Fruit fly (Drosophila melanogaster) whole organism, embryonic: ENCODE measurements around the gene geko.
A peak's percentile ranks its signal among the peaks of the same experiment; 100 is the strongest.

Experiments
- Adf1 ChIP-seq: fragments of 200-800 bp; sonication (Bioruptor generic); IDR thresholded peaks from 2 replicates; pipeline ENCODE4 v1.3.6; 2022; ENCODE audit warnings: missing biosample characterization, missing genetic modification characterization
- Antp ChIP-seq: fragments of 200-800 bp; sonication (Bioruptor generic); optimal IDR thresholded peaks from 3 replicates; lab custom pipeline; 2016; ENCODE audit warnings: missing biosample characterization, missing genetic modification characterization
- BEAF-32 ChIP-seq: fragments of 200-800 bp; sonication (Bioruptor generic); optimal IDR thresholded peaks from 3 replicates; lab custom pipeline; 2017; ENCODE audit warnings: missing biosample characterization, missing genetic modification characterization, mild to moderate bottlenecking, moderate library complexity, missing genetic modification reagents
- Bdp1 ChIP-seq: fragments of 200-800 bp; sonication (Bioruptor generic); optimal IDR thresholded peaks from 3 replicates; lab custom pipeline; 2016; ENCODE audit warnings: missing biosample characterization, missing genetic modification characterization
- CG10147 ChIP-seq: fragments of 200-800 bp; sonication (Bioruptor generic); optimal IDR thresholded peaks from 2 replicates; lab custom pipeline; 2019; ENCODE audit warnings: missing biosample characterization, mild to moderate bottlenecking, missing genetic modification characterization, moderate library complexity
- CG10267 ChIP-seq: fragments of 200-800 bp; sonication (Bioruptor generic); optimal IDR thresholded peaks from 2 replicates; lab custom pipeline; 2018; ENCODE audit warnings: missing biosample characterization, mild to moderate bottlenecking, missing genetic modification characterization, moderate library complexity
- CG13287 ChIP-seq: fragments of 200-800 bp; sonication (Bioruptor generic); IDR thresholded peaks from 2 replicates; pipeline ENCODE4 v1.3.6; 2022; ENCODE audit warnings: missing biosample characterization, missing genetic modification characterization; ENCODE audit not compliant: partially characterized antibody
- CG13624 ChIP-seq: fragments of 200-800 bp; sonication (Bioruptor generic); optimal IDR thresholded peaks from 2 replicates; lab custom pipeline; 2016; ENCODE audit warnings: missing biosample characterization, missing genetic modification characterization
- CG13894 ChIP-seq: fragments of 200-800 bp; sonication (Bioruptor generic); optimal IDR thresholded peaks from 3 replicates; lab custom pipeline; 2018; ENCODE audit warnings: missing biosample characterization, mild to moderate bottlenecking, missing genetic modification characterization, moderate library complexity
- CG14441 ChIP-seq: fragments of 200-800 bp; sonication (Bioruptor generic); IDR thresholded peaks from 2 replicates; pipeline ENCODE4 v1.3.6; 2022; ENCODE audit warnings: missing biosample characterization, missing genetic modification characterization
- CG15269 ChIP-seq: fragments of 200-800 bp; sonication (Bioruptor generic); optimal IDR thresholded peaks from 2 replicates; lab custom pipeline; 2018; ENCODE audit warnings: missing biosample characterization, mild to moderate bottlenecking, missing genetic modification characterization, moderate library complexity
- CG15696 ChIP-seq: fragments of 200-800 bp; sonication (Bioruptor generic); optimal IDR thresholded peaks from 2 replicates; lab custom pipeline; 2019; ENCODE audit warnings: missing biosample characterization, mild to moderate bottlenecking, missing genetic modification characterization, moderate library complexity
- CG17359 ChIP-seq: fragments of 200-800 bp; sonication (Bioruptor generic); optimal IDR thresholded peaks from 3 replicates; lab custom pipeline; 2018; ENCODE audit warnings: missing biosample characterization, mild to moderate bottlenecking, missing genetic modification characterization, moderate library complexity
- CG17912 ChIP-seq: fragments of 200-800 bp; sonication (Bioruptor generic); optimal IDR thresholded peaks from 2 replicates; lab custom pipeline; 2018; ENCODE audit warnings: missing biosample characterization, mild to moderate bottlenecking, missing genetic modification characterization
- CG1832 ChIP-seq: fragments of 200-800 bp; sonication (Bioruptor generic); optimal IDR thresholded peaks from 2 replicates; lab custom pipeline; 2017; ENCODE audit warnings: missing biosample characterization, mild to moderate bottlenecking, missing genetic modification characterization, inconsistent platforms
- CG2889 ChIP-seq: fragments of 200-800 bp; sonication (Bioruptor generic); IDR thresholded peaks from 3 replicates; pipeline ENCODE4 v1.3.6; 2022; ENCODE audit warnings: missing biosample characterization, missing genetic modification characterization
- CG31224 ChIP-seq: fragments of 200-800 bp; sonication (Bioruptor generic); IDR thresholded peaks from 2 replicates; pipeline ENCODE4 v1.3.6; 2022; ENCODE audit warnings: missing biosample characterization, missing genetic modification characterization
- CG43689 ChIP-seq: fragments of 200-800 bp; sonication (Bioruptor generic); IDR thresholded peaks from 2 replicates; pipeline ENCODE4 v1.3.6; 2022; ENCODE audit warnings: missing biosample characterization, missing genetic modification characterization
- CG4404 ChIP-seq: fragments of 200-800 bp; sonication (Bioruptor generic); IDR thresholded peaks from 2 replicates; pipeline ENCODE4 v1.3.6; 2022; ENCODE audit warnings: missing biosample characterization, missing genetic modification characterization
- CG6272 ChIP-seq: fragments of 200-800 bp; sonication (Bioruptor generic); IDR thresholded peaks from 2 replicates; pipeline ENCODE4 v1.3.6; 2022; ENCODE audit warnings: missing biosample characterization, missing genetic modification characterization
- CG9609 ChIP-seq: fragments of 200-800 bp; sonication (Bioruptor generic); optimal IDR thresholded peaks from 3 replicates; lab custom pipeline; 2016; ENCODE audit warnings: missing biosample characterization, missing genetic modification characterization
- CG9797 ChIP-seq: fragments of 200-800 bp; sonication (Bioruptor generic); optimal IDR thresholded peaks from 3 replicates; lab custom pipeline; 2018; ENCODE audit warnings: missing biosample characterization, mild to moderate bottlenecking, missing genetic modification characterization
- Dll ChIP-seq: fragments of 200-800 bp; sonication (Bioruptor generic); IDR thresholded peaks from 4 replicates; pipeline ENCODE4 v1.3.6; 2022; ENCODE audit warnings: missing biosample characterization, missing genetic modification characterization; ENCODE audit not compliant: partially characterized antibody
- Eip74EF ChIP-seq, 2 experiments: fragments of 200-800 bp in 1 of 2; fragments of >200 bp in 1 of 2; sonication (Bioruptor generic) in 1 of 2; optimal IDR thresholded peaks; 2 replicates each; lab custom pipeline; 2017 to 2019; ENCODE audit warnings: missing biosample characterization in 2 of 2, missing genetic modification characterization in 2 of 2, mild to moderate bottlenecking in 1 of 2, moderate library complexity in 1 of 2
- Neu2 ChIP-seq: fragments of 200-800 bp; sonication (Bioruptor generic); optimal IDR thresholded peaks from 3 replicates; lab custom pipeline; 2016; ENCODE audit warnings: missing biosample characterization, missing genetic modification characterization, borderline replicate concordance
- NfI ChIP-seq: fragments of 200-800 bp; sonication (Bioruptor generic); optimal IDR thresholded peaks from 3 replicates; lab custom pipeline; 2018; ENCODE audit warnings: missing biosample characterization, mild to moderate bottlenecking, missing genetic modification characterization, moderate library complexity
- Poxn ChIP-seq: fragments of 200-800 bp; sonication (Bioruptor generic); IDR thresholded peaks from 2 replicates; pipeline ENCODE4 v1.3.6; 2022; ENCODE audit warnings: missing biosample characterization, missing genetic modification characterization
- Sry-β ChIP-seq: fragments of 200-800 bp; sonication (Bioruptor generic); optimal IDR thresholded peaks from 2 replicates; lab custom pipeline; 2018; ENCODE audit warnings: missing biosample characterization, mild to moderate bottlenecking, missing genetic modification characterization, moderate library complexity
- Vsx1 ChIP-seq: fragments of 200-800 bp; sonication (Bioruptor generic); optimal IDR thresholded peaks from 2 replicates; lab custom pipeline; 2017; ENCODE audit warnings: missing biosample characterization, mild to moderate bottlenecking, missing genetic modification characterization, missing genetic modification reagents
- al ChIP-seq: fragments of 200-800 bp; sonication (Bioruptor generic); IDR thresholded peaks from 2 replicates; pipeline ENCODE4 v1.3.6; 2022; ENCODE audit warnings: missing biosample characterization, missing genetic modification characterization
- ase ChIP-seq: fragments of 200-800 bp; sonication (Bioruptor generic); IDR thresholded peaks from 3 replicates; pipeline ENCODE4 v1.3.6; 2022; ENCODE audit warnings: missing biosample characterization, missing genetic modification characterization
- ash1 ChIP-seq: fragments of 200-800 bp; sonication (Bioruptor generic); optimal IDR thresholded peaks from 2 replicates; lab custom pipeline; 2018; ENCODE audit warnings: missing biosample characterization, mild to moderate bottlenecking, missing genetic modification characterization
- bab2 ChIP-seq: fragments of 200-800 bp; sonication (Bioruptor generic); optimal IDR thresholded peaks from 2 replicates; lab custom pipeline; 2016; ENCODE audit warnings: missing biosample characterization, missing genetic modification characterization
- bcd ChIP-seq: fragments of 200-800 bp; sonication (Bioruptor generic); optimal IDR thresholded peaks from 2 replicates; lab custom pipeline; 2017; ENCODE audit warnings: missing biosample characterization, mild to moderate bottlenecking, missing genetic modification characterization
- corto ChIP-seq: fragments of 200-800 bp; sonication (Bioruptor generic); optimal IDR thresholded peaks from 2 replicates; lab custom pipeline; 2016; ENCODE audit warnings: missing biosample characterization, mild to moderate bottlenecking, missing genetic modification characterization, moderate library complexity
- cwo ChIP-seq: fragments of 200-800 bp; sonication (Bioruptor generic); optimal IDR thresholded peaks from 3 replicates; lab custom pipeline; 2017; ENCODE audit warnings: missing biosample characterization, missing genetic modification characterization, mild to moderate bottlenecking, moderate library complexity, missing genetic modification reagents
- dan ChIP-seq: fragments of 200-800 bp; sonication (Bioruptor generic); IDR thresholded peaks from 2 replicates; pipeline ENCODE4 v1.3.6; 2022; ENCODE audit warnings: missing biosample characterization, missing genetic modification characterization
- disco-r ChIP-seq: fragments of 200-800 bp; sonication (Bioruptor generic); optimal IDR thresholded peaks from 2 replicates; lab custom pipeline; 2016; ENCODE audit warnings: missing biosample characterization, missing genetic modification characterization
- fd64A ChIP-seq: fragments of 200-800 bp; sonication (Bioruptor generic); optimal IDR thresholded peaks from 3 replicates; lab custom pipeline; 2018; ENCODE audit warnings: missing biosample characterization, mild to moderate bottlenecking, missing genetic modification characterization
- ftz-f1 ChIP-seq: fragments of 200-800 bp; sonication (Bioruptor generic); optimal IDR thresholded peaks from 2 replicates; lab custom pipeline; 2016; ENCODE audit warnings: missing biosample characterization, missing genetic modification characterization
- jing ChIP-seq: fragments of 200-800 bp; sonication (Bioruptor generic); optimal IDR thresholded peaks from 2 replicates; lab custom pipeline; 2018; ENCODE audit warnings: missing biosample characterization, mild to moderate bottlenecking, missing genetic modification characterization
- mam ChIP-seq: fragments of 200-800 bp; sonication (Bioruptor generic); optimal IDR thresholded peaks from 3 replicates; lab custom pipeline; 2016; ENCODE audit warnings: missing biosample characterization, missing genetic modification characterization
- nerfin-1 ChIP-seq: fragments of 200-800 bp; sonication (Bioruptor generic); optimal IDR thresholded peaks from 3 replicates; lab custom pipeline; 2019; ENCODE audit warnings: missing biosample characterization, mild to moderate bottlenecking, missing genetic modification characterization, moderate library complexity
- repo ChIP-seq: fragments of 200-800 bp; sonication (Bioruptor generic); optimal IDR thresholded peaks from 2 replicates; lab custom pipeline; 2016; ENCODE audit warnings: missing biosample characterization, missing genetic modification characterization
- seq ChIP-seq: fragments of 200-800 bp; sonication (Bioruptor generic); IDR thresholded peaks from 2 replicates; pipeline ENCODE4 v1.3.6; 2022; ENCODE audit warnings: missing biosample characterization, missing genetic modification characterization
- sr ChIP-seq: fragments of 200-800 bp; sonication (Bioruptor generic); IDR thresholded peaks from 3 replicates; pipeline ENCODE4 v1.3.6; 2022; ENCODE audit warnings: missing biosample characterization, missing genetic modification characterization
- ssp ChIP-seq: fragments of 200-800 bp; sonication (Bioruptor generic); IDR thresholded peaks from 2 replicates; pipeline ENCODE4 v1.3.6; 2022; ENCODE audit warnings: missing biosample characterization, missing genetic modification characterization
- ttk ChIP-seq: fragments of 200-800 bp; sonication (Bioruptor generic); IDR thresholded peaks from 2 replicates; pipeline ENCODE4 v2.1.2; 2022; ENCODE audit warnings: missing biosample characterization, missing genetic modification characterization

Gene geko

DNA sequence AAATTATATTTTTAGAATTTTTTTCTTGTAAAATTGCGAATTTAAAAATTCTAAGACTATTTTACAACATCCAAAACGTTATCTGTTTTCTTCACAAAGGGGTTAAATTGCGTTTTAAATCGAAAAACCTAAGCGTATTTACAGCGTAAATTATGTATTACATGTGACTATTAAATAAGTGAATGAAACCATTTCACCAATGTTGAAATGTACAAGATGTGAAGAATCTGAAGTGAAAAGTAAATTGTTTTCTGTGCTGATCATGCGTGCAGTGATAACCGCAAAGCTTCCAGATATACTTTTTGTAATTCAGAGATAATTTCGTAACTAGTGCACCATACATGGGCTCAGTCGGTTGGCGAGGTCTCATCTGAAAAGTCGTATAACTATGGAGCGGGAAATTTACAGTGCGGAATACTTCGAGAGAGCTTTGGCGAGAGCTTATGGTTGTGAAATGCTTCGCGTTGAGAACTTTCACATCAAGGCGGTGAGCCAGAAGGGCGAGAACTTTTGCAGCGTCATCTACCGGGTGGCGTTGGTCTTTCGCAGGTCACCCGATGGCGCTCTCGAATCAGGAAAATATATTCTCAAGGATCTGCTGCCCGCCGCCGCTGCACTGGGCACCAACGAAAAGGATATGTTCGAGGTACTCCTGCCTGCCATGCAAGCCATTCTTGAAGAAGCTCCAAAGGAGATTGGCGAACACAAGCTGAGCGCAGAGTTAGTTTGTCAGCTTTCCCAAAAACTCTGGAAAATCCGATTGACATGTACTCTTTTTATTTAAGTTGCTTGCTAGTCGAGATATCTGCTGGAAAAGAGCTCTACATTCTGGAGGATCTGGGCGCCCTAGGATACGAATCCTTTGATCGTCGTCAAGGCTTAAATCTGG is 24.9 kb upstream of the geko start (continued):
- no peak; the same call in 1 of the 2 replicates for TF ChIP-seq CG13287 (GFP tag; lab: Robert Waterston, UW)
- peak; percentile 14 for TF ChIP-seq Bdp1
- peak; percentile 10 for TF ChIP-seq CG13624 (GFP tag; lab: Kevin White, UChicago)
- TF ChIP-seq dan (GFP tag; lab: Robert Waterston, UW) = no peak
- TF ChIP-seq CG9797 (GFP tag; lab: Kevin White, UChicago) = no peak
- no peak for TF ChIP-seq repo
- TF ChIP-seq CG10147 = peak; percentile 19
- TF ChIP-seq nerfin-1 (tag; lab: Kevin White, UChicago) = no peak
- no peak for TF ChIP-seq CG4404
- peak; percentile 18 for TF ChIP-seq bab2 (GFP tag; lab: Kevin White, UChicago)
- 0 out of 4 replicates have a peak, but pooled peaks have one; percentile 18 for TF ChIP-seq Dll (GFP tag; lab: Robert Waterston, UW)
- no peak for TF ChIP-seq Neu2 (GFP tag; lab: Kevin White, UChicago)
- peak; percentile 26 for TF ChIP-seq mam
- TF ChIP-seq CG10267 (tag; lab: Kevin White, UChicago) = peak; percentile 19
- TF ChIP-seq CG31224 (GFP tag; lab: Robert Waterston, UW) = 0 out of 2 replicates have a peak, but pooled peaks have one; percentile 15
- peak; percentile 37 for TF ChIP-seq NfI (GFP tag; lab: Kevin White, UChicago)
- peak; percentile 87 for TF ChIP-seq CG13894 (tag; lab: Kevin White, UChicago)
- TF ChIP-seq Antp (GFP tag; lab: Kevin White, UChicago) = peak; percentile 27
- TF ChIP-seq ftz-f1 (GFP tag; lab: Kevin White, UChicago) = peak; percentile 61
- peak; percentile 73 for TF ChIP-seq CG15269
- TF ChIP-seq fd64A (GFP tag; lab: Kevin White, UChicago) = peak; percentile 73
- no peak for TF ChIP-seq Sry-β (GFP tag; lab: Kevin White, UChicago)
- no peak for TF ChIP-seq bcd (GFP tag; lab: Kevin White, UChicago)
- TF ChIP-seq CG15696 (tag; lab: Kevin White, UChicago) = no peak
- peak; percentile 55; the same call in 1 of the 2 replicates for TF ChIP-seq ttk
- TF ChIP-seq corto = no peak
- peak in 1 of 2 experiments; percentile 66 for TF ChIP-seq Eip74EF (GFP tag; optimal IDR thresholded peaks at IDR 0.05; lab: Kevin White, UChicago)
- peak; percentile 30 for TF ChIP-seq CG17359 (tag; lab: Kevin White, UChicago)
- no peak; the same call in 2 of the 3 replicates for TF ChIP-seq sr (GFP tag; lab: Robert Waterston, UW)
- TF ChIP-seq CG9609 (GFP tag; lab: Kevin White, UChicago) = no peak
- TF ChIP-seq Adf1 = peak; percentile 24; the same call in 1 of the 2 replicates
- TF ChIP-seq jing = no peak
- no peak for TF ChIP-seq disco-r (GFP tag; lab: Kevin White, UChicago)
- TF ChIP-seq al (GFP tag; lab: Robert Waterston, UW) = no peak
- no peak; the same call in 1 of the 3 replicates for TF ChIP-seq ase (GFP tag; lab: Robert Waterston, UW)
- TF ChIP-seq Vsx1 = no peak
- peak; percentile 75 for TF ChIP-seq seq (GFP tag; lab: Robert Waterston, UW)
- TF ChIP-seq cwo = no peak
- TF ChIP-seq CG43689 (GFP tag; lab: Robert Waterston, UW) = no peak
- no peak for TF ChIP-seq CG1832
- TF ChIP-seq ssp (GFP tag; lab: Robert Waterston, UW) = no peak
- TF ChIP-seq CG14441 (GFP tag; lab: Robert Waterston, UW) = no peak
- TF ChIP-seq Poxn (GFP tag; lab: Robert Waterston, UW) = no peak
- peak; percentile 6 for TF ChIP-seq ash1
- peak; percentile 15 for TF ChIP-seq CG17912 (GFP tag; lab: Kevin White, UChicago)
- no peak for TF ChIP-seq BEAF-32 (GFP tag; lab: Kevin White, UChicago)
- TF ChIP-seq CG2889 (GFP tag; lab: Robert Waterston, UW) = no peak
- no peak for TF ChIP-seq CG6272 (GFP tag; lab: Robert Waterston, UW)
